Worm (Caenorhabditis elegans) whole organism, L4/young adult: ENCODE data around the gene T13A10.1.

Experiments used
- W03F9.2 ChIP-seq: fragments of 150-350 bp; optimal IDR thresholded peaks from 2 replicates; lab custom pipeline; 2014; ENCODE audit warnings: missing biosample characterization, missing genetic modification characterization
- dao-5 ChIP-seq: sonication (generic microtip); optimal IDR thresholded peaks from 2 replicates; lab custom pipeline; 2016; ENCODE audit warnings: missing genotype, missing genetic modification characterization, moderate library complexity, missing compliant biosample characterization

DNA sequence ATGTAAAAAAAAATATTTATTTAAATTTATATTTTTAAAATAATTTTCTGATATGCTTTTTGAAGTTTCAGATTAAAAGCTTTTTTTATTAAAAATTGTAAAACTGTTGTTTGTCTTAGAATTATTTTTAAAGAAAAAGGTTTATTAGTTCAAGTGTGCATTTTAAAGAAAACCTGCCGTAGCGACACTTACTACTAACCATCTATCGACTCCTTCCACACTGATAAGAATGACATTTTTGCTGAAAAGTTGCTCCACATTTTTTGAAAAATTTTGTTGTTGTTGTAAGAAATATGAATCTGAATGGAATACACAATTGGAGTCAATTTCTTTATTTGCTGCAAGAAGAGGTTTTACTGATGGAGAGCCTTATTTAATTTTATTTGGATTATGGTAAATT lies 47.9 kb upstream of the T13A10.1 start, which contains the start of gene C49A9.1:
- TF ChIP-seq dao-5 (tag; lab: Kevin White, UChicago) (no peak), W03F9.2 (no peak)
